Worm (Caenorhabditis elegans) whole organism, L2 larva: Measurements from ENCODE around the gene C52E4.12.

ENCODE experiments used
- ZK546.5 ChIP-seq: sonication (generic microtip); optimal IDR thresholded peaks from 2 replicates; lab custom pipeline; 2017; ENCODE audit warnings: missing biosample characterization, missing genetic modification characterization
- lin-13 ChIP-seq: fragments of 150-350 bp; optimal IDR thresholded peaks from 2 replicates; lab custom pipeline; 2014; ENCODE audit warnings: missing biosample characterization, missing genetic modification reagents, missing genetic modification characterization
- lsy-2 ChIP-seq, 2 experiments: fragments of 150-350 bp in 1 of 2; sonication (generic microtip) in 1 of 2; optimal IDR thresholded peaks; 2 replicates each; lab custom pipeline; 2014 to 2017; ENCODE audit warnings: missing biosample characterization in 2 of 2, missing genetic modification characterization in 2 of 2
- nhr-25 ChIP-seq: fragments of 150-350 bp; sonication (generic microtip); optimal IDR thresholded peaks from 3 replicates; lab custom pipeline; 2014; ENCODE audit warnings: missing biosample characterization, missing genetic modification characterization
- unc-62 ChIP-seq: fragments of 150-350 bp; optimal IDR thresholded peaks from 2 replicates; lab custom pipeline; 2014; ENCODE audit warnings: missing biosample characterization, missing genetic modification reagents, missing genetic modification characterization

- no peak for TF ChIP-seq unc-62
- TF ChIP-seq lin-13 (GFP tag; lab: Kevin White, UChicago): no peak
- TF ChIP-seq lsy-2 (tag; optimal IDR thresholded peaks at IDR 0.05; lab: Kevin White, UChicago): no peak
- TF ChIP-seq nhr-25 (tag; lab: Kevin White, UChicago): no peak
- no peak for TF ChIP-seq ZK546.5 (tag; lab: Kevin White, UChicago)
Observed at ce11 chrV:11985384-11985783, 10.6 kb upstream of the C52E4.12 start, which contains the start of gene mans-2.
